Fruit fly (Drosophila melanogaster): ENCODE results near the gene CG31459.

Gene CG31459

dm6 chr3R:19838925-19839601 lies 1.6 kb upstream of the CG31459 start:
- TF ChIP-seq EcR (GFP tag; optimal IDR thresholded peaks at IDR 0.05) (no peak), CG10348 (GFP tag; IDR thresholded peaks at IDR 0.05) (no peak), gl (tag; optimal IDR thresholded peaks at IDR 0.05) (no peak), rn (GFP tag; IDR thresholded peaks at IDR 0.05) (no peak), Pif1A (GFP tag; optimal IDR thresholded peaks at IDR 0.05) (no peak), CG4496 (GFP tag; IDR thresholded peaks at IDR 0.05) (no peak), CG15710 (tag; optimal IDR thresholded peaks at IDR 0.05) (no peak), Pif1B (GFP tag; optimal IDR thresholded peaks at IDR 0.05) (no peak), CG8301 (tag; optimal IDR thresholded peaks at IDR 0.05) (no peak), CG14655 (GFP tag; optimal IDR thresholded peaks at IDR 0.05) (no peak), fd96Ca (GFP tag; IDR thresholded peaks at IDR 0.05) (no peak), Ets98B (GFP tag; IDR thresholded peaks at IDR 0.05) (no peak), CG34367 (tag; optimal IDR thresholded peaks at IDR 0.05) (no peak), CG17806 (tag; optimal IDR thresholded peaks at IDR 0.05) (no peak)

DNA sequence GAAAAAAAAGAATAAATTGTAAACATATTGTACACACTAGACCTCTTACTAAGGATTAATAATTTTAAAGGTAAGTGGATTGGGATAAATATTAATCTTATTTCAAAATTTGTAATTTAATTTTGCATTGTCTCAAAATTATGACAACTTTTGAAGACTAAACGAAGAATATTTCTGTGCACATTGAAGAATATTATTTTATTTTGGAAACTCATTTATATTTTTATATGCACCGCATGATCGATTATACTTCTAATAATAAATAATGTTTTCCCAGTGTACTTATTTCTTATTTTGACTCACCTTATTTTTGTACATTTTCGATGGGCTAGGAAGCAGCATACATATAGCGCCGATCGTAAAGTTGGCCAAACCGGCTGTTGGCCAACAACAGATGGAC lies 3.2 kb downstream of the CG31459 start:
- TF ChIP-seq CG8159 (tag; optimal IDR thresholded peaks at IDR 0.05), result no peak
- TF ChIP-seq EcR (GFP tag; optimal IDR thresholded peaks at IDR 0.05), result no peak
- TF ChIP-seq CG8301 (tag; optimal IDR thresholded peaks at IDR 0.05), result no peak
- no peak for TF ChIP-seq rn (GFP tag; IDR thresholded peaks at IDR 0.05)
- TF ChIP-seq D1 (tag; optimal IDR thresholded peaks at IDR 0.05), result no peak
- no peak for TF ChIP-seq CG10348 (GFP tag; IDR thresholded peaks at IDR 0.05)
- TF ChIP-seq Pif1A (GFP tag; optimal IDR thresholded peaks at IDR 0.05), result no peak
- no peak for TF ChIP-seq gl (tag; optimal IDR thresholded peaks at IDR 0.05)
- no peak for TF ChIP-seq CG9948 (tag; optimal IDR thresholded peaks at IDR 0.05)
- no peak for TF ChIP-seq Pif1B (GFP tag; optimal IDR thresholded peaks at IDR 0.05)
- TF ChIP-seq CG4496 (GFP tag; IDR thresholded peaks at IDR 0.05), result no peak
- no peak for TF ChIP-seq CG12605 (GFP tag; IDR thresholded peaks at IDR 0.05)
- TF ChIP-seq CG13204 (GFP tag; optimal IDR thresholded peaks at IDR 0.05), result no peak
- TF ChIP-seq Ets98B (GFP tag; IDR thresholded peaks at IDR 0.05), result no peak
- no peak for TF ChIP-seq Snoo (tag; optimal IDR thresholded peaks at IDR 0.05)
- no peak for TF ChIP-seq CG14655 (GFP tag; optimal IDR thresholded peaks at IDR 0.05)

DNA sequence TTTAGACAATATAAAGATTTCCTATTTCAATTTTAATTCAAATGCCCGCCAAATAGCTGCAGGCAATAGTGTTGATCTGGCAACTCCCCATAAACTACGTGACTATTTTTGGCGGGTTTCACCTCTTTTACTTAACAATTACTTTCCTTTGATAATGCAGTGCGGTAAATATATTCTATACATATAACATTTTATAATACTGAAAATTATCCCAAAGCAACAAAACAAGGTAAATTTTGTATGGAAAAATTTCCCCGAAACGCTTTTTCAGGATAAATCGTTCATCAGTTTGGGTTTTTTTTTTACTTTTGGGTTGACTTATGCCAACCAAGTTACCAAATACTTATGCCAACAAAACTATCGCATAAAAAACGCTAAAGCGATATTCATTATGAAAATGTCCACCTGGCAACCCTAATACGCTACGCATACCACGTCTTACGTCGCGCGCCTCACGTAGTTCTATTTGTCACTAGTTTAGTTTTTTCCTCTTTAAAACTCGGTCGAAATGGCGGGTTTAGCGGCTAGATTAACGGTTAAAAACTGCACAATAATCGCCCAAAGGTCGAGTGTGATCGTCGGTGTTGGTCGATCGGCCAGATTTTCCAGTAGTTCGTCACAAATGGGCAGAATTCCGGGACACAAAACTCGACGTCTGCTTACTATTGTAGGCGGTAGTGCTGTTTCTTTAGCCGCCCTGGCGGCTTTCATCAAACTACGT lies 6.4 kb downstream of the CG31459 start, which contains the start of gene MICU3:
Gene MICU3 (plus strand): TSS at position 442 of the 721 bp plus-strand sequence.
- TF ChIP-seq CG4496 (GFP tag; IDR thresholded peaks at IDR 0.05) (peak; percentile 58; the same call in 2 of the 3 replicates), CG34367 (tag; optimal IDR thresholded peaks at IDR 0.05) (no peak), CG32121 (GFP tag; IDR thresholded peaks at IDR 0.05) (0 out of 2 replicates have a peak, but pooled peaks have one; percentile 29), CG14655 (GFP tag; optimal IDR thresholded peaks at IDR 0.05) (no peak), fd96Ca (GFP tag; IDR thresholded peaks at IDR 0.05) (peak; percentile 53; the same call in 2 of the 3 replicates), Snoo (tag; optimal IDR thresholded peaks at IDR 0.05) (no peak), gl (tag; optimal IDR thresholded peaks at IDR 0.05) (no peak), CG8159 (tag; optimal IDR thresholded peaks at IDR 0.05) (no peak), Ets98B (GFP tag; IDR thresholded peaks at IDR 0.05) (peak; percentile 51; the same call in 1 of the 2 replicates), D1 (tag; optimal IDR thresholded peaks at IDR 0.05) (peak; percentile 53)

DNA sequence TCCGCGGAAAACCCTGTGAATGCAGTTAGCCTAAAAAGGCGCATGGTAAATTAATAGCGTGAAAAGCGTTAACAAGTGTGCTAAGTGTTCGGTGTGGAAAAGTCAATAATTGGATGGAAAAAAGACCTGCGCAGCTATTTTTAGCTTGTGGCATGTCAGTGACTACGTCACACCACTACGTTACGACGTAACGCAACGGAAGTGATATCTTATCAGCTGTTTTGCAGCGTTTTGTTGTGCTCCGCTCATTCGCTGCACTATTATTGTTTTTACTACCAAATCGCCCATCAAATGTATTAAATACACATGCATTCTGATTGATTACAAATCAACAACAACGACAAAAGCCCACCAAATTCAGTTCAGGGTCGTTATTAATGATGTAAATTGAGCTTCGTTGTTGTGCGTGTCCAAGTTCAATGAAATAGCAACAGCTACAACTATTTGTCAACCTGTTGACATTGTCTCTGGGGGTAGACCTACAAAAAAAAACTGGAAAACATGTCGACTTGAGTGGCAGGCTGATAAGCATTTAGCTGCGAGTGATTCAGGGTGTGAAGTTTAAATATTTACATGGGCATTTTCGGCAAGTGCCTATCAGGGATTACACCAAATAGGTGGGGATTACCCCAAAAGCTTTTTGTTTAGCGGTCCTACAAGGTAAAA lies 7.1 kb downstream of the CG31459 start:
- no peak for TF ChIP-seq Pif1A (GFP tag; optimal IDR thresholded peaks at IDR 0.05)
- peak; percentile 27; the same call in 1 of the 2 replicates for TF ChIP-seq CG12605 (GFP tag; IDR thresholded peaks at IDR 0.05)

DNA sequence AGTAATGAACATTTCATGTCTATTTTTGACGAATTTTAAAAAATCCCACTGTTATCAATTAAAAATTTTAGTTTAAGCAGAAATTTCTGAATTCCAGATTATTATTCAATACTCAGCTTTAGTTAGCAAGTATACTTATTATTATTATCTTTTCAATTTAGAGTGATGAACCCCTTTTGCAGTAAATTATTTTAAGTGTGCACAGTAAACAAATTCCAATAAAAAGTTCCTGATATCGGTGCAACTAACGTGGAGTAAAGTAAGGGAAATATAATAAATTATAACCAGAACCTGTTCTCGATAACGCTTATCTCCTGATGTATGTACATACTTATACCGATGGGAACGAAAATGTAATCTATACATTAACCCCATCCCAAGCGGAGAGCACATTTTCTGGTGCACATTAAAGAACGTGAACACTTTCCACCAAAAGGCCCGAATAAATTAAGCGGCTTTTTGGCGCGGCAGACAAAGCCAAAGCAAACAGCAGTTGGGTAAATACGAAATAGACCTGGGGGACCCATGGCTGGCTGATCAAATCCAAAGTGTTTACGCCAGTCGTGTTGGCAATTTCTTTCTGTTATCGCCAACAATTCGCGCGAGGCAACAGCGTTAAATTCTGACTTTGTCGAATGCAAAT lies 17.5 kb downstream of the CG31459 start:
- TF ChIP-seq D1 (tag; optimal IDR thresholded peaks at IDR 0.05), result no peak
- no peak for TF ChIP-seq CG13204 (GFP tag; optimal IDR thresholded peaks at IDR 0.05)
- no peak for TF ChIP-seq Pif1B (GFP tag; optimal IDR thresholded peaks at IDR 0.05)

DNA sequence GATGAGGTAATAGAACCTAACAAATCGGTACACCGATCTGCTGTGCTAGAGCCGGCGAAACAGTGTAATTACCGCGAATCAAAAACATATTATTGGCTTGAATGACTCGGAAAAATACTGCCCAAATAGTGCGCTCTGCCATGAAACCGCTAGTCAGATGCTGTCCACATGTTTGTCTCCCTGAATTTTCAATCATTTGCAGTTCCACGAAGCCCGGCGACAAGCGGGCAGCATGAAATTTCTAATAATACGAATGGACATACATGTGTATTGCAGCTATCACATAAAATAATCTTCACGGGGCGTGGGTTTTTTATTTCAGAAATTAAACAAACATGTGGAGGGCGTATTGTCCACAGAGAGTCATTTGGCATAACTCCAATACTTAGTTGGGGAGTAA lies 18.3 kb downstream of the CG31459 start:
- TF ChIP-seq Pif1A (GFP tag; optimal IDR thresholded peaks at IDR 0.05) (no peak), CG32121 (GFP tag; IDR thresholded peaks at IDR 0.05) (no peak), CG14655 (GFP tag; optimal IDR thresholded peaks at IDR 0.05) (no peak), D1 (tag; optimal IDR thresholded peaks at IDR 0.05) (no peak), EcR (GFP tag; optimal IDR thresholded peaks at IDR 0.05) (no peak), CG8301 (tag; optimal IDR thresholded peaks at IDR 0.05) (no peak), CG8159 (tag; optimal IDR thresholded peaks at IDR 0.05) (no peak), CG15710 (tag; optimal IDR thresholded peaks at IDR 0.05) (no peak)
